Fruit fly (Drosophila melanogaster): ENCODE measurements around the gene CG4364.

DNA sequence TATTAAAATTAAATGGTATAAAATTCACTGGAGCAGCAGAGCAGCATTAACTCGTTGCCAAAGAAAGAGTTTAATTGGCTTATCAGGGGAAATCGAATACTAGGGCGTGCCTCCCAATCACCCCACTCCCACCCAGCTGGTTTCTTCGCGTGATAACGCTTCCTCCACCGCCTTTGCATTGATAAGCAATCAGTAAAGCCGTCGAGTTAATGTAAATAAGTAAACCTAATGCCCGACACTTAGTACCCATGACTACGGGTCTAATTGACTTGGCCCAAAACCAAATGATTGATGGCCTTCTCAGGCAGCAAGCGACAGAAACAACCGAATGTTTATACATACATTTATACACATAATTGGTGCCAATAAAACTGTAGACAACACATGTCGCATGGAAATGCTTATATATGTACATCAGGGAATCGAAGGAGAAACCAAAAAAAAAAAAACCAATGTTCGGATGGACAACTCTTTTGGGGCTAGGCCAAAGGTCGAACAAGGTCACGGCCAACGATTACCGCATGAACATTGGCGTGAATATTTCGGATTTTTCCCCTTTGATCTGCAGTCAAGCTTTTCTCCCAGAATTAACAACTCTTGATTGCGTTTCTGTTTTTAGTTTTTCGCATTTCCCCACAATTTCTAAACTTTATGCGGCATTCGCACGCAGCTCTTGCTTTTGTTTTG is 17.0 kb downstream of the CG4364 start:
- TF ChIP-seq psq (GFP tag; optimal IDR thresholded peaks at IDR 0.05) (no peak), pan (optimal IDR thresholded peaks at IDR 0.05) (no peak), brk (GFP tag; optimal IDR thresholded peaks at IDR 0.05) (no peak), Hnf4 (GFP tag; optimal IDR thresholded peaks at IDR 0.05) (no peak), fru (GFP tag; optimal IDR thresholded peaks at IDR 0.05) (no peak), tai (GFP tag; optimal IDR thresholded peaks at IDR 0.05) (no peak), CG9705 (GFP tag; optimal IDR thresholded peaks at IDR 0.05) (no peak), usp (GFP tag; optimal IDR thresholded peaks at IDR 0.05) (no peak), foxo (GFP tag; optimal IDR thresholded peaks at IDR 0.05) (no peak), Hr83 (GFP tag; optimal IDR thresholded peaks at IDR 0.05; ENCODE audit: poor library complexity, severe bottlenecking) (no peak)
